Fruit fly (Drosophila melanogaster) whole organism, wandering third instar larva: ENCODE measurements around the gene Sdic4.
A peak's percentile ranks its signal among the peaks of the same experiment; 100 is the strongest.

ENCODE experiments used
- Abd-B ChIP-seq: fragments of >200 bp; optimal IDR thresholded peaks from 2 replicates; lab custom pipeline; 2017; ENCODE audit warnings: missing biosample characterization, missing genetic modification characterization
- CG9705 ChIP-seq: fragments of 200-800 bp; sonication (Bioruptor generic); optimal IDR thresholded peaks from 2 replicates; lab custom pipeline; 2018; ENCODE audit warnings: missing biosample characterization, mild to moderate bottlenecking, missing genetic modification characterization
- Dif ChIP-seq: fragments of 200-275, 200-300 bp; sonication (Bioruptor generic); optimal IDR thresholded peaks from 2 replicates; lab custom pipeline; 2018; ENCODE audit warnings: missing biosample characterization, missing genetic modification characterization; ENCODE audit not compliant: partially characterized antibody
- GATAd ChIP-seq: sonication (Bioruptor generic); optimal IDR thresholded peaks from 2 replicates; lab custom pipeline; 2016; ENCODE audit warnings: missing biosample characterization, missing genetic modification characterization
- HLH106 ChIP-seq: fragments of 200-800 bp; optimal IDR thresholded peaks from 3 replicates; lab custom pipeline; 2019; ENCODE audit warnings: missing biosample characterization, mild to moderate bottlenecking, missing genetic modification characterization, moderate library complexity
- Hnf4 ChIP-seq: fragments of 200-800 bp; sonication (Bioruptor generic); optimal IDR thresholded peaks from 2 replicates; lab custom pipeline; 2016; ENCODE audit warnings: missing biosample characterization, mild to moderate bottlenecking, missing genetic modification characterization
- Hr78 ChIP-seq: fragments of >200 bp; optimal IDR thresholded peaks from 2 replicates; lab custom pipeline; 2017; ENCODE audit warnings: missing biosample characterization, missing genetic modification characterization
- Hr83 ChIP-seq: fragments of 200-300 bp; sonication (Bioruptor generic); optimal IDR thresholded peaks from 2 replicates; lab custom pipeline; 2016; ENCODE audit warnings: missing biosample characterization, mild to moderate bottlenecking, missing genetic modification characterization, moderate library complexity; ENCODE audit not compliant: poor library complexity, severe bottlenecking
- Jra ChIP-seq: sonication (Bioruptor generic); optimal IDR thresholded peaks from 2 replicates; lab custom pipeline; 2016; ENCODE audit warnings: missing biosample characterization, missing genetic modification characterization
- Mio ChIP-seq: sonication (Bioruptor generic); optimal IDR thresholded peaks from 2 replicates; lab custom pipeline; 2016; ENCODE audit warnings: missing biosample characterization, missing genetic modification characterization
- Myc ChIP-seq: fragments of >200 bp; optimal IDR thresholded peaks from 2 replicates; lab custom pipeline; 2017
- N ChIP-seq: fragments of >200 bp; optimal IDR thresholded peaks from 2 replicates; lab custom pipeline; 2018; ENCODE audit warnings: missing biosample characterization, missing external identifiers, missing genetic modification characterization
- OdsH ChIP-seq: fragments of 200-800 bp; sonication (Bioruptor generic); optimal IDR thresholded peaks from 2 replicates; lab custom pipeline; 2016; ENCODE audit warnings: missing biosample characterization, mild to moderate bottlenecking, missing genetic modification characterization
- Rel ChIP-seq, 2 experiments: fragments of 200-800 bp; sonication (Bioruptor generic) in 1 of 2; optimal IDR thresholded peaks; 2 replicates in 1 of 2; 3 replicates in 1 of 2; lab custom pipeline; 2016 to 2019; ENCODE audit warnings: mild to moderate bottlenecking in 2 of 2, missing biosample characterization in 2 of 2, missing genetic modification characterization in 2 of 2, moderate library complexity in 1 of 2
- Sp1 ChIP-seq: fragments of 200-800 bp; sonication (Bioruptor generic); optimal IDR thresholded peaks from 3 replicates; lab custom pipeline; 2019; ENCODE audit warnings: missing biosample characterization, mild to moderate bottlenecking, missing genetic modification characterization, moderate library complexity
- brk ChIP-seq: fragments of 200-800 bp; sonication (Bioruptor generic); optimal IDR thresholded peaks from 2 replicates; lab custom pipeline; 2016; ENCODE audit warnings: missing biosample characterization, mild to moderate bottlenecking, missing genetic modification characterization
- dl ChIP-seq, 2 experiments: fragments of 175-275, 200-275 bp in 1 of 2; fragments of 200-275 bp in 1 of 2; sonication (Bioruptor generic); optimal IDR thresholded peaks; lab custom pipeline; 2018; ENCODE audit warnings: mild to moderate bottlenecking in 2 of 2, missing biosample characterization in 2 of 2, missing genetic modification characterization in 2 of 2, moderate library complexity in 2 of 2; ENCODE audit not compliant: partially characterized antibody in 2 of 2, insufficient read depth in 1 of 2
- dmrt93B ChIP-seq: fragments of 200-800 bp; sonication (Bioruptor generic); optimal IDR thresholded peaks from 2 replicates; lab custom pipeline; 2018; ENCODE audit warnings: missing biosample characterization, mild to moderate bottlenecking, missing genetic modification characterization
- dsf ChIP-seq: sonication (Bioruptor generic); optimal IDR thresholded peaks from 2 replicates; lab custom pipeline; 2016; ENCODE audit warnings: missing biosample characterization, missing genetic modification characterization, borderline replicate concordance
- ey ChIP-seq: fragments of 200-800 bp; sonication (Bioruptor generic); optimal IDR thresholded peaks from 2 replicates; lab custom pipeline; 2016; ENCODE audit warnings: missing biosample characterization, missing genetic modification characterization
- foxo ChIP-seq, 2 experiments: fragments of 200-800 bp; sonication (Bioruptor generic); optimal IDR thresholded peaks; 2 replicates in 1 of 2; 3 replicates in 1 of 2; lab custom pipeline; 2016 to 2017; ENCODE audit warnings: missing biosample characterization in 2 of 2, missing genetic modification characterization in 2 of 2
- fru ChIP-seq: fragments of 200-800 bp; sonication (Bioruptor generic); optimal IDR thresholded peaks from 3 replicates; lab custom pipeline; 2016; ENCODE audit warnings: missing biosample characterization, mild to moderate bottlenecking, missing genetic modification characterization
- h ChIP-seq: fragments of 200-800 bp; sonication (Bioruptor generic); optimal IDR thresholded peaks from 3 replicates; lab custom pipeline; 2016; ENCODE audit warnings: missing biosample characterization, mild to moderate bottlenecking, missing genetic modification characterization
- lola ChIP-seq: fragments of >200 bp; optimal IDR thresholded peaks from 2 replicates; lab custom pipeline; 2017; ENCODE audit warnings: missing biosample characterization, missing genetic modification characterization
- pan ChIP-seq: fragments of >200 bp; optimal IDR thresholded peaks from 2 replicates; lab custom pipeline; 2017
- psq ChIP-seq: fragments of 200-800 bp; sonication (Bioruptor generic); optimal IDR thresholded peaks from 3 replicates; lab custom pipeline; 2017; ENCODE audit warnings: missing biosample characterization, mild to moderate bottlenecking, missing genetic modification characterization, moderate library complexity
- rgr ChIP-seq: fragments of 200-800 bp; sonication (Bioruptor generic); optimal IDR thresholded peaks from 3 replicates; lab custom pipeline; 2016; ENCODE audit warnings: missing biosample characterization, mild to moderate bottlenecking, missing genetic modification characterization
- sage ChIP-seq: fragments of 200-800 bp; sonication (Bioruptor generic); optimal IDR thresholded peaks from 2 replicates; lab custom pipeline; 2016; ENCODE audit warnings: missing biosample characterization, mild to moderate bottlenecking, missing genetic modification characterization
- sv ChIP-seq: fragments of 200-800 bp; sonication (Bioruptor generic); optimal IDR thresholded peaks from 3 replicates; lab custom pipeline; 2016; ENCODE audit warnings: missing biosample characterization, missing genetic modification characterization
- tai ChIP-seq: sonication (Bioruptor generic); optimal IDR thresholded peaks from 2 replicates; lab custom pipeline; 2016; ENCODE audit warnings: missing biosample characterization, missing genetic modification characterization
- usp ChIP-seq: fragments of >200 bp; optimal IDR thresholded peaks from 2 replicates; lab custom pipeline; 2017; ENCODE audit warnings: missing biosample characterization, missing genetic modification characterization

Sdic4 gene

DNA sequence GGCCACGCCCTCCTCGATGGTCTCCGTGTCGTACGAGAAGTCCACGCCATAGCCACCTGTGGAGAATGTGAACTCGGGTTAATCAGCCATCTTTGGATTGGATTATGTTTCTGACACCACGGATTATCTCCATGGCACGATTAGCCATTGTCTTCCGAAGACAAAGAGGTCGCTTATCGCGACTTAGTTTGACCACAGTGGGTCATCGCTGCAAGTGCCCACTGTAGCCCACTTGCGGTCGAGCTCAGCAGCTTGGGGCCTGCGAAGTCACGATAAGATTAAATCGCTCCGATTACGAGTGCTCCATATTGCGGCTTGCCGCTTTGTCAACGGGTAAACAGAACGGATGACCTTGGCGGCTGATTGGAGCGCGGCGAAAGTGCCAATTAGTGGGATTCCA is 31.2 kb upstream of the Sdic4 start:
- no peak for TF ChIP-seq foxo (GFP tag; optimal IDR thresholded peaks at IDR 0.05; lab: Kevin White, UChicago)

DNA sequence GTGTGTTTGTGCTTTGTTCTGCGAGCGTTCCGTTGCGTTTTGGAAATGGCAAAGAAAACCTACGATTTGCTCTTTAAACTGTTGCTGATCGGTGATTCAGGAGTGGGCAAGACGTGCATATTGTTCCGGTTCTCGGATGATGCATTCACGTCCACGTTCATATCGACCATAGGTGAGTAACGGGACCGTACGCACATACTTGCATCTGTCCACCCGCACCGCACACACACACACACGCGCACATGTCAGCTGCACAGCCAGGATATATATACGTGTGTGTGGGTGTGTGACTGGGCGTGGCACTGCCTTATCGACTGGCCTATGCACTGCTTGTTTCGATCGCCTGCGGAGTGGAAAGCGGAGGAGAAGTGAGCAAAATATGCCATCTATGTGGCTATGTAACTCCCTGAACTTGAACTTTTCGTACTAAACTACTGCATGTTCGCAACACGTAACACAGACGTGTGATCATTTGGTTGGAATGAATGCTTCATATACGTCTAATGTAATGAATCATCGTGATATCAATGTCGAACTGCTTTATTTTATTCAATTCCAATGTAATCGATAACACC is 26.9 kb upstream of the Sdic4 start:
- TF ChIP-seq Mio (GFP tag; lab: Kevin White, UChicago) (no peak), GATAd (no peak), usp (no peak), OdsH (GFP tag; lab: Kevin White, UChicago) (no peak), Myc (lab: Kevin White, UChicago) (no peak), CG9705 (GFP tag; lab: Kevin White, UChicago) (no peak), Sp1 (GFP tag; lab: Kevin White, UChicago) (no peak), Dif (GFP tag; lab: Kevin White, UChicago) (no peak), HLH106 (tag; lab: Kevin White, UChicago) (no peak), Jra (GFP tag; lab: Kevin White, UChicago) (peak; percentile 5), N (GFP tag; lab: Kevin White, UChicago) (peak; percentile 35), ey (GFP tag; lab: Kevin White, UChicago) (no peak), lola (GFP tag; lab: Kevin White, UChicago) (no peak)

- TF ChIP-seq brk (GFP tag; lab: Kevin White, UChicago) (no peak), Rel (GFP tag; optimal IDR thresholded peaks at IDR 0.05; lab: Kevin White, UChicago) (no peak), Rel (tag; optimal IDR thresholded peaks at IDR 0.05; lab: Kevin White, UChicago) (peak; percentile 14), sv (GFP tag; lab: Kevin White, UChicago) (no peak), h (GFP tag; lab: Kevin White, UChicago) (peak; percentile 19), ey (GFP tag; lab: Kevin White, UChicago) (no peak), Myc (lab: Kevin White, UChicago) (peak; percentile 12), fru (GFP tag; lab: Kevin White, UChicago) (no peak), foxo (GFP tag; optimal IDR thresholded peaks at IDR 0.05; lab: Kevin White, UChicago) (peak in 1 of 2 experiments; percentile 7)
Measured at dm6 chrX:20251069-20251468, 26.2 kb upstream of the Sdic4 start, which contains the start of the genes CG17068 and Rab10. CG17068 (minus strand) TSS chrX:20251093. Rab10 (plus strand) TSS chrX:20251338.

DNA sequence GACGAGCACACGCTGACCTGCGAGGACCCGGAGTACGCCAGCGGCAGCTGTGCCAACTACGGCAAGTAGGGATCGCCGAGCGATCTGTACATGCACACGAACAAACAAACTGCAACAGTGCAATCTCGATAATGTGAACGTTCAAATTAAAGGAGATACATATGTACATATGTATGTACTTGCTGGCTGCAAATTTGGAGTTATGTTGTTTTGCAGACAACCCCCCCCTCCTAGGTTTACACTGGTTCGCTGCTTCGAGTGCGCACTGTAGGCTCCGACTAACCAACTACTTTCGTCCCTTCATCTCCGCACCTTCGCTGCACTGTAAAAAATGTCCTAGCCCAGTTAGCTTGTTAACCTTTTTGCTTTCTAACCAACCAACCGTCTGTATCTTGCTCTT is 22.9 kb upstream of the Sdic4 start:
- peak; percentile 20 for TF ChIP-seq h (GFP tag; lab: Kevin White, UChicago)
- TF ChIP-seq Myc (lab: Kevin White, UChicago): no peak
- TF ChIP-seq Abd-B (GFP tag; lab: Kevin White, UChicago): no peak
- TF ChIP-seq dsf (GFP tag; lab: Kevin White, UChicago): no peak
- peak; percentile 2 for TF ChIP-seq OdsH (GFP tag; lab: Kevin White, UChicago)
- peak; percentile 10 for TF ChIP-seq rgr
- TF ChIP-seq foxo (GFP tag; optimal IDR thresholded peaks at IDR 0.05; lab: Kevin White, UChicago): peak in 1 of 2 experiments; percentile 28
- no peak for TF ChIP-seq Hr78 (GFP tag; lab: Kevin White, UChicago)
- peak; percentile 18 for TF ChIP-seq fru (GFP tag; lab: Kevin White, UChicago)
- no peak for TF ChIP-seq CG9705 (GFP tag; lab: Kevin White, UChicago)
- TF ChIP-seq Hr83: no peak
- TF ChIP-seq dmrt93B: no peak
- peak; percentile 43 for TF ChIP-seq HLH106 (tag; lab: Kevin White, UChicago)
- TF ChIP-seq psq: no peak
- peak; percentile 16 for TF ChIP-seq ey (GFP tag; lab: Kevin White, UChicago)
- TF ChIP-seq Rel (GFP tag; optimal IDR thresholded peaks at IDR 0.05; lab: Kevin White, UChicago): no peak
- TF ChIP-seq Rel (tag; optimal IDR thresholded peaks at IDR 0.05; lab: Kevin White, UChicago): no peak
- no peak for TF ChIP-seq Hnf4 (GFP tag; lab: Kevin White, UChicago)
- no peak for TF ChIP-seq Sp1 (GFP tag; lab: Kevin White, UChicago)

- TF ChIP-seq Dif (GFP tag; lab: Kevin White, UChicago) (no peak), Sp1 (GFP tag; lab: Kevin White, UChicago) (no peak), sage (no peak), dl (GFP tag; optimal IDR thresholded peaks at IDR 0.05; lab: Kevin White, UChicago; ENCODE audit: insufficient read depth in 1 of 2, partially characterized antibody in 2 of 2) (no peak), HLH106 (tag; lab: Kevin White, UChicago) (no peak), fru (GFP tag; lab: Kevin White, UChicago) (no peak), dsf (GFP tag; lab: Kevin White, UChicago) (no peak), h (GFP tag; lab: Kevin White, UChicago) (no peak), tai (GFP tag; lab: Kevin White, UChicago) (no peak), pan (lab: Kevin White, UChicago) (no peak), GATAd (no peak), N (GFP tag; lab: Kevin White, UChicago) (no peak)
Measured at dm6 chrX:20245218-20245863, 20.5 kb upstream of the Sdic4 start.
